Worm (Caenorhabditis elegans): ENCODE results near the gene Y37D8A.6.

The Y37D8A.6 gene

DNA sequence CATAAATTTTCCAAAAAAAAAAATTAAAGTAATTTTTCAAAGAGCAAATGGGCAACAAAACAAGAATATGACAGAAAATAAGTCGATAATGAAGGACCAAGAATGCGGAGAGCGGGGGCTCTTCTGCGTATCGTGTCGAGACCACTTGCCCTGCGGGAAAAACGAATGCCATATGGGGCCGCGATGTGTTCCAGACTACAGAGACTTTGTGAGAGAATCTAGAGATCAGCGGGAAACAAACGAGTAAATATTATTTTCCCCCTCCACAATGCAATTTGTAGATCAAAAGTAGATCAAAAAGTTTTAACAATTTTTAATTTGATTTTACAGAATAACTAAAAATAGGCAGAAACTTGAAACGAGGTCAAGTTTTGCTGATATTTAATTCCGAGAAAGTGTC, 29.9 kb downstream of the Y37D8A.6 start:
- TF ChIP-seq med-1 (GFP tag; optimal IDR thresholded peaks at IDR 0.05; ENCODE audit: insufficient read depth) (no peak), tab-1 (GFP tag; IDR thresholded peaks at IDR 0.05) (no peak), ztf-29 (GFP tag; IDR thresholded peaks at IDR 0.05) (no peak), klf-2 (GFP tag; conservative IDR thresholded peaks at IDR 0.05) (no peak), ref-1 (GFP tag; conservative IDR thresholded peaks at IDR 0.05) (no peak), flt-1 (GFP tag; IDR thresholded peaks at IDR 0.05) (no peak), cog-1 (tag; optimal IDR thresholded peaks at IDR 0.05) (no peak), ztf-23 (GFP tag; IDR thresholded peaks at IDR 0.05) (no peak), T22C8.4 (GFP tag; IDR thresholded peaks at IDR 0.05) (no peak)

DNA sequence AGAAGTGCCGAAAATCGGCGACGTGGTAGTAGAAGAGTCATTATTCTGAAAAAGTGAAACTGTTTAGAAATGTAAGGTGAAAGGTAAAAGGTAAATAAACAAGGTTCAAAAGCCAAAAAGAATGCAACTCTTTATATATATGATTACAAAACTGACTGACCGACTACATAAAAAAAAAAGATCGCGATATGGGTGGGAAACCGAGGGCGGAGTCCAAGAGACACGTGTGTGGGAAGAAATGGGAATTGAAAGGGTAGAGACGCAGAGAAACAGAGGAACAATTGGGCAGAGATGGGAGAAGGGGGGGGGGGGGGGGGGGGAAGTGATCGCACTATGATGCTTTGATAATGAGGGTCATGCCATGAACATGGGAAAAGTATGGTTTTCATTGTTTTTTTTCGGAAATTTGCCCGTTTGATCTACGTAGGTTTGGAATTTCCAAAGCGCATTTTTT, 31.2 kb downstream of the Y37D8A.6 start, which contains the start of gene Y37D8A.4:
TSS of gene Y37D8A.4 (minus strand) at position 51 of the 454 bp plus-strand sequence.
- no peak for TF ChIP-seq cog-1 (tag; optimal IDR thresholded peaks at IDR 0.05)
- no peak for TF ChIP-seq ref-1 (GFP tag; conservative IDR thresholded peaks at IDR 0.05)
- no peak for TF ChIP-seq med-1 (GFP tag; optimal IDR thresholded peaks at IDR 0.05; ENCODE audit: insufficient read depth)
- no peak for TF ChIP-seq ztf-29 (GFP tag; IDR thresholded peaks at IDR 0.05)
- TF ChIP-seq ztf-23 (GFP tag; IDR thresholded peaks at IDR 0.05) = no peak
- no peak for TF ChIP-seq klf-2 (GFP tag; conservative IDR thresholded peaks at IDR 0.05)
- TF ChIP-seq flt-1 (GFP tag; IDR thresholded peaks at IDR 0.05) = no peak
- no peak for TF ChIP-seq T22C8.4 (GFP tag; IDR thresholded peaks at IDR 0.05)
- TF ChIP-seq tab-1 (GFP tag; IDR thresholded peaks at IDR 0.05) = no peak

DNA sequence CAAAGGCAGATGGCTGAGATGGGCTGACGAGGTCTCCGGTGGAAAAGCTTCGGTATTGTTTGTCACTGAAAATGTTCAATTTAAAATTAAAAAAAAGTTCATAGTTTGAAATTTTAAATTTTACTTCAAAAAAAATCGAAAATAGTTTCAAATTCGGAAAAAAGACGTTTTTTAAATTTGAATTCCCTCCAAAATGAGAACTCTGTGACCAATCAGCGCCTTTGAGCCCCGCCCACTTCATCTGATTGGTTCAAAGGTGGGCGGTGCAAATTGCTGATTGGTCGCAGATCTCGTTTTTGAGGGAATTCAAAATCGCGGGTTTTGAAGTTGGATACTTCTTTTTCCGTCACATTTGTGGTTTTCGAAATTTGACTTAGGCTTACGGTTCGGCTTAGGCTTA, 31.8 kb downstream of the Y37D8A.6 start:
- TF ChIP-seq ztf-29 (GFP tag; IDR thresholded peaks at IDR 0.05) = no peak
- no peak for TF ChIP-seq klf-2 (GFP tag; conservative IDR thresholded peaks at IDR 0.05)
- no peak for TF ChIP-seq cog-1 (tag; optimal IDR thresholded peaks at IDR 0.05)
- TF ChIP-seq ztf-23 (GFP tag; IDR thresholded peaks at IDR 0.05) = no peak
- TF ChIP-seq flt-1 (GFP tag; IDR thresholded peaks at IDR 0.05) = no peak
- no peak for TF ChIP-seq ref-1 (GFP tag; conservative IDR thresholded peaks at IDR 0.05)
- TF ChIP-seq T22C8.4 (GFP tag; IDR thresholded peaks at IDR 0.05) = no peak
- no peak for TF ChIP-seq tab-1 (GFP tag; IDR thresholded peaks at IDR 0.05)
- TF ChIP-seq med-1 (GFP tag; optimal IDR thresholded peaks at IDR 0.05; ENCODE audit: insufficient read depth) = no peak

DNA sequence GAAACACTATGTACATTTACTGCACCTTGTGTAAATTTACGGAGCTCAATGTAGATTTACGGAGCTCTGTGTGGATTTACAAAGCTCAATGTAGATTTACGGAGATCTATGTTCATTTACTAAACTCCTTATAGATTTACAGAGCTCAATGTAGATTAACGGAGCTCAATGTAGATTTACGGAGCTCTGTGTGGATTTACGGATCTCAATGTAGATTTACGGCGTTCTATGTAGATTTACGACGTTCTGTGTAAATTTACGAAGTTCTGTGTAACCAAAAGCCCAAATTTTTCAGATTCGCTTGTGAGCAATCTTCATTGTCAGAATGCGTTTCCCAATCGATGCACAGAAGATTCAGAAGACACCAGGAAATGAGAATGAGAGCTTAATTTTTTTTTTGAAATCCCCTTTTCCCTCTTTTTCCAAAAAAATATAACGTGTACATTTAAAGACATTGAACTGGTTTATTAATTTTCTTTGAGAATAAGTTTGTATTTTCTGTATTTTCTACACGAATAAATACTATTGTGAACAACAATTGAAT, 33.3 kb downstream of the Y37D8A.6 start:
- TF ChIP-seq T22C8.4 (GFP tag; IDR thresholded peaks at IDR 0.05) (no peak), ztf-29 (GFP tag; IDR thresholded peaks at IDR 0.05) (no peak), med-1 (GFP tag; optimal IDR thresholded peaks at IDR 0.05; ENCODE audit: insufficient read depth) (no peak), tab-1 (GFP tag; IDR thresholded peaks at IDR 0.05) (no peak), flt-1 (GFP tag; IDR thresholded peaks at IDR 0.05) (no peak), cog-1 (tag; optimal IDR thresholded peaks at IDR 0.05) (no peak), ztf-23 (GFP tag; IDR thresholded peaks at IDR 0.05) (no peak), klf-2 (GFP tag; conservative IDR thresholded peaks at IDR 0.05) (no peak), ref-1 (GFP tag; conservative IDR thresholded peaks at IDR 0.05) (no peak)

DNA sequence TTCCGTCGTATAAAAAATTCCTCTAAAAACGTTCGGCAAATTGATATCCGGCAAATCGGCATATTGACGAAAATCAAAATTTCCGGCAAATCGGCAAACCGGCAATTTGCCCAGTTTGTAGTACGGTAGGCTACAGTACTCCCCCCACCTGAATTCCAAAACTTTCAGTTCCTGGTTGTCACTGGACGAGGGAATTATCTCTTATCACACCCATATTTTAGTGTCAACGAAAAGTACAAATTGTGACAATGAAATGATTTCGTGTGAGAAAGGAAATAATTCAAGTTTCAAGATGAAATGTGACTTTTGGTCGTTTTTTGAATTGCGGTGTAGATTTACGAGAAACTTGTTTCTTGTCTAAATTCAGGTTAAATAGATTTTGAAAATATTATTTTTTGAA, 37.0 kb downstream of the Y37D8A.6 start:
- TF ChIP-seq flt-1 (GFP tag; IDR thresholded peaks at IDR 0.05) (no peak), ref-1 (GFP tag; conservative IDR thresholded peaks at IDR 0.05) (no peak), T22C8.4 (GFP tag; IDR thresholded peaks at IDR 0.05) (no peak), med-1 (GFP tag; optimal IDR thresholded peaks at IDR 0.05; ENCODE audit: insufficient read depth) (no peak), cog-1 (tag; optimal IDR thresholded peaks at IDR 0.05) (no peak), klf-2 (GFP tag; conservative IDR thresholded peaks at IDR 0.05) (no peak), ztf-23 (GFP tag; IDR thresholded peaks at IDR 0.05) (no peak), tab-1 (GFP tag; IDR thresholded peaks at IDR 0.05) (no peak), ztf-29 (GFP tag; IDR thresholded peaks at IDR 0.05) (no peak)

DNA sequence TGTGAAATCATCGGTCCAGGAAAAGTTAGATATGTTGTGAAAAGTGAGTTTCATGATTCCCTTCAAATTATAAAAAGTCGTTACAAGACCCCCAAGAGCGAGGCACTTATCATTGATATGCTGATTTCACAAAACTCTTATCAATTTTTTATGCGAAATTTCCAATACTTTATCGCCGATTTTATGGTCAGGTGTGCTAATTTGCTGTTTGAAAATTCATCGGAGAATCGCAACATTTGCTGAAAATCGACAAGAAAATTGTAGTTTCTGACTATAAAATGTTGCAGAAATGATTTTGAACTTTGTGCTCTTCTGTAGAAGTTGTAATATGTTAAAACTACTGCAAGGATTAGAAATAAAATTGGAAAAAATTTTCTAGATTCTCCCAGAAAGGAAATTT, 38.4 kb downstream of the Y37D8A.6 start:
- TF ChIP-seq ref-1 (GFP tag; conservative IDR thresholded peaks at IDR 0.05) (no peak), flt-1 (GFP tag; IDR thresholded peaks at IDR 0.05) (no peak), cog-1 (tag; optimal IDR thresholded peaks at IDR 0.05) (no peak), med-1 (GFP tag; optimal IDR thresholded peaks at IDR 0.05; ENCODE audit: insufficient read depth) (no peak), T22C8.4 (GFP tag; IDR thresholded peaks at IDR 0.05) (no peak), klf-2 (GFP tag; conservative IDR thresholded peaks at IDR 0.05) (no peak), ztf-29 (GFP tag; IDR thresholded peaks at IDR 0.05) (no peak)

DNA sequence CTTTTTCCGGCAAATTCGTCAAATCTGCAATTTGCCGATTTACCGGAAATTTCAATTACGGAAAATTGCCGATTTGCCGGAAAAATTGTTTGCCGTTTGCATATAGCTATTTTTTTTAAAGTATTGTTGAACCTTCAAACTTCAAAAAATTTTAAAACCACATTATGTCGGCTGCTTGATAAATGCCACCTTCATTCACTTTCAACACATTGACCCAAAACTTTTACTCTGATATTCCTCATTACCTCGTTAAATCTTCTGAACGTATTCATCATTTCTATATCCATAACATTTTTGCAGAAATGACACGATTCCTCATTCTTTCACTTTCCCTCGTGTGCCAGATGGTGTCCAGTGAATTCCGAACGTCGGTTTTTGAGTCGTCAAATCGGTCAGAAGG, 41.0 kb downstream of the Y37D8A.6 start, which contains the start of gene Y37D8A.3:
TSS of gene Y37D8A.3 (plus strand) at position 301 of the 400 bp plus-strand sequence.
- TF ChIP-seq cog-1 (tag; optimal IDR thresholded peaks at IDR 0.05) = no peak
- no peak for TF ChIP-seq flt-1 (GFP tag; IDR thresholded peaks at IDR 0.05)
- no peak for TF ChIP-seq ztf-23 (GFP tag; IDR thresholded peaks at IDR 0.05)
- no peak for TF ChIP-seq tab-1 (GFP tag; IDR thresholded peaks at IDR 0.05)
- TF ChIP-seq ref-1 (GFP tag; conservative IDR thresholded peaks at IDR 0.05) = no peak
- TF ChIP-seq ztf-29 (GFP tag; IDR thresholded peaks at IDR 0.05) = no peak
- no peak for TF ChIP-seq med-1 (GFP tag; optimal IDR thresholded peaks at IDR 0.05; ENCODE audit: insufficient read depth)
- TF ChIP-seq T22C8.4 (GFP tag; IDR thresholded peaks at IDR 0.05) = no peak
- TF ChIP-seq klf-2 (GFP tag; conservative IDR thresholded peaks at IDR 0.05) = no peak

DNA sequence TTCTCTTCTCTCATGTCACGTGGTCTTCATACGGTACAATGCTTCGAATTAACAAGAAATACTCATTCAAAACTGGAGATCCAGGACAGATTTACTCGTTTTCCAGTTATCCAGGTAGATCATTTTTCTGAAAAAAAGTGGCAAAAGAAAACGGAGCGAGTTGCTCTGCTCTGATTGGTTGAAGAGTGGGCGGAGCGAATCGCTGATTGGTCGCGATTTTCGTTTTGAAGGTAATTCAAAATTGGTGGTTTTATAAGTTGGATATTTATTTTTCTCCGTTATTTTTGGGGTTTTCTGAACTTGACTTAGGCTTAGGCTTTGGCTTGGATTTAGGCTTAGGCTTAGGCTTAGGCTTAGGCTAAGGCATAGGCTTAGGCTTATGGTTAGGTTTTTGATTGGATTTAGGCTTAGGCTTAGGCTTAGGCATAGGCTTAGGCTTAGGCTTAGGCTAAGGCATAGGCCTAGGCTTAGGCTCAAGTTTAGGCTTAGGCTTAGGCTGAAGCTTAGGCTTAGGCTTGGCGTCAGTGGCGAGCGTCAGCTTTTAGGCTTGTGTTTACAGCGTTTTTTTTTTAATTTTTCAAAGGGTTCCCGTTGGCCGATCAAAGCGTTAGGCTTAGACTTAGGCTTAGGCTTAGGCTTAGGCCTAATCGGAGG, 47.4 kb downstream of the Y37D8A.6 start:
- no peak for TF ChIP-seq med-1 (GFP tag; optimal IDR thresholded peaks at IDR 0.05; ENCODE audit: insufficient read depth)
- TF ChIP-seq klf-2 (GFP tag; conservative IDR thresholded peaks at IDR 0.05) = no peak
- TF ChIP-seq ztf-29 (GFP tag; IDR thresholded peaks at IDR 0.05) = peak; percentile 32; the same call in 1 of the 2 replicates

DNA sequence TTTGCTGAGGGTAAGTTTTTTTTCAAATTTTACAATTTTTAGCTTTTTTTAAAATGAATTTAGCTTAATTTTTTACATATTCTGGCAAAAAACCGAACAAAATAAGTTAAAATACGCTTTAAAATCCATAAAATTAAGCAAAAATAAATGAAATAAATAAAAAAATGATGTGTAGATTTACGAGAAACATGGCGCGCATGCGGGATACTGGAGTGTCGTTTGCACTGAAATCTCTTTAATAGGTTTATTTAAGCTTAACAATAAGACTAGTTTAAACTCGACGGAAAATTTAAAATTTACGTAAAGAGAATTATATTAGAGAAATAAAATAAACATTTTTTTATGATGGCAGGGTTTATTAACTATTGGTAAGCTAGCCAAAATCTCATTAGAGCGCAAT, 48.8 kb downstream of the Y37D8A.6 start:
- no peak for TF ChIP-seq T22C8.4 (GFP tag; IDR thresholded peaks at IDR 0.05)
- TF ChIP-seq ztf-23 (GFP tag; IDR thresholded peaks at IDR 0.05) = no peak
- TF ChIP-seq cog-1 (tag; optimal IDR thresholded peaks at IDR 0.05) = no peak
- TF ChIP-seq med-1 (GFP tag; optimal IDR thresholded peaks at IDR 0.05; ENCODE audit: insufficient read depth) = no peak
- no peak for TF ChIP-seq ztf-29 (GFP tag; IDR thresholded peaks at IDR 0.05)
- TF ChIP-seq tab-1 (GFP tag; IDR thresholded peaks at IDR 0.05) = no peak
- TF ChIP-seq flt-1 (GFP tag; IDR thresholded peaks at IDR 0.05) = no peak
- no peak for TF ChIP-seq klf-2 (GFP tag; conservative IDR thresholded peaks at IDR 0.05)
- TF ChIP-seq ref-1 (GFP tag; conservative IDR thresholded peaks at IDR 0.05) = no peak
